Worm (Caenorhabditis elegans) whole organism, young adult: ENCODE measurements around the gene pod-1.

ENCODE experiments used
- B0261.1 ChIP-seq: sonication (generic microtip); optimal IDR thresholded peaks from 2 replicates; lab custom pipeline; 2016; ENCODE audit warnings: mild to moderate bottlenecking, missing genetic modification characterization, moderate library complexity, missing compliant biosample characterization
- C17E4.6 ChIP-seq: fragments of 200-800 bp; sonication (Bioruptor generic); IDR thresholded peaks from 2 replicates; pipeline ENCODE4 v1.3.6; 2022; ENCODE audit warnings: missing genetic modification reagents, missing genetic modification characterization, missing compliant biosample characterization
- D2030.7 ChIP-seq: fragments of 200-800 bp; sonication (Bioruptor generic); IDR thresholded peaks from 2 replicates; pipeline ENCODE4 v1.3.6; 2022; ENCODE audit warnings: missing genetic modification reagents, missing genetic modification characterization, missing compliant biosample characterization
- F22D6.2 ChIP-seq: sonication (generic microtip); optimal IDR thresholded peaks from 2 replicates; lab custom pipeline; 2016; ENCODE audit warnings: mild to moderate bottlenecking, missing genetic modification characterization, missing compliant biosample characterization
- F49E8.2 ChIP-seq: sonication (generic microtip); optimal IDR thresholded peaks from 3 replicates; lab custom pipeline; 2017; ENCODE audit warnings: missing genetic modification characterization, mild to moderate bottlenecking, missing compliant biosample characterization, antibody characterized with exemption, moderate library complexity; ENCODE audit not compliant: insufficient read depth
- attf-3 ChIP-seq: fragments of 200-800 bp; sonication (Bioruptor generic); conservative IDR thresholded peaks from 2 replicates; pipeline ENCODE4 v1.3.6; 2022; ENCODE audit warnings: missing genetic modification reagents, missing genetic modification characterization, missing compliant biosample characterization
- attf-5 ChIP-seq: fragments of 200-800 bp; sonication (Bioruptor generic); optimal IDR thresholded peaks from 2 replicates; lab custom pipeline; 2018; ENCODE audit warnings: mild to moderate bottlenecking, missing genetic modification characterization, missing compliant biosample characterization
- bed-1 ChIP-seq: fragments of 200-800 bp; sonication (Bioruptor generic); IDR thresholded peaks from 2 replicates; pipeline ENCODE4 v1.3.6; 2022; ENCODE audit warnings: missing genetic modification reagents, missing genetic modification characterization, missing compliant biosample characterization
- ceh-58 ChIP-seq: fragments of 200-800 bp; sonication (Bioruptor generic); IDR thresholded peaks from 2 replicates; pipeline ENCODE4 v1.3.6; 2022; ENCODE audit warnings: missing genetic modification characterization, missing compliant biosample characterization
- chd-7 ChIP-seq: sonication (generic microtip); optimal IDR thresholded peaks from 2 replicates; lab custom pipeline; 2016; ENCODE audit warnings: mild to moderate bottlenecking, missing genetic modification characterization, moderate library complexity, missing compliant biosample characterization
- egrh-3 ChIP-seq: fragments of 200-800 bp; sonication (Bioruptor generic); IDR thresholded peaks from 2 replicates; pipeline ENCODE4 v1.3.6; 2022; ENCODE audit warnings: missing genetic modification reagents, missing genetic modification characterization, missing compliant biosample characterization
- ekl-4 ChIP-seq: fragments of 200-800 bp; sonication (Bioruptor generic); IDR thresholded peaks from 2 replicates; pipeline ENCODE4 v1.3.6; 2022; ENCODE audit warnings: missing genetic modification reagents, missing genetic modification characterization, missing compliant biosample characterization
- gei-17 ChIP-seq: fragments of 200-800 bp; sonication (Bioruptor generic); optimal IDR thresholded peaks from 2 replicates; lab custom pipeline; 2018; ENCODE audit warnings: mild to moderate bottlenecking, missing genetic modification characterization, missing compliant biosample characterization
- hlh-12 ChIP-seq: sonication (generic microtip); optimal IDR thresholded peaks from 2 replicates; lab custom pipeline; 2016; ENCODE audit warnings: missing genetic modification characterization, missing compliant biosample characterization
- hlh-26 ChIP-seq: fragments of 200-800 bp; sonication (Bioruptor generic); conservative IDR thresholded peaks from 2 replicates; pipeline ENCODE4 v1.3.6; 2022; ENCODE audit warnings: missing genetic modification reagents, missing genetic modification characterization, missing compliant biosample characterization
- hmg-1.2 ChIP-seq: fragments of 200-800 bp; sonication (Bioruptor generic); IDR thresholded peaks from 2 replicates; pipeline ENCODE4 v1.3.6; 2022; ENCODE audit warnings: missing genetic modification reagents, missing genetic modification characterization, missing compliant biosample characterization
- let-526 ChIP-seq: fragments of 200-800 bp; sonication (Bioruptor generic); IDR thresholded peaks from 2 replicates; pipeline ENCODE4 v1.3.6; 2022; ENCODE audit warnings: missing genetic modification reagents, missing genetic modification characterization, missing compliant biosample characterization
- lir-1 ChIP-seq: fragments of 200-800 bp; sonication (Bioruptor generic); conservative IDR thresholded peaks from 2 replicates; pipeline ENCODE4 v1.3.6; 2022; ENCODE audit warnings: missing genetic modification reagents, missing genetic modification characterization, missing compliant biosample characterization
- lsy-27 ChIP-seq: sonication (generic microtip); optimal IDR thresholded peaks from 2 replicates; lab custom pipeline; 2017; ENCODE audit warnings: missing genetic modification characterization, mild to moderate bottlenecking, missing compliant biosample characterization, antibody characterized with exemption, missing genotype, borderline replicate concordance; ENCODE audit not compliant: insufficient read depth
- madf-10 ChIP-seq: sonication (generic microtip); optimal IDR thresholded peaks from 2 replicates; lab custom pipeline; 2016; ENCODE audit warnings: mild to moderate bottlenecking, missing genetic modification characterization, missing compliant biosample characterization
- madf-3 ChIP-seq: fragments of 200-800 bp; sonication (Bioruptor generic); IDR thresholded peaks from 2 replicates; pipeline ENCODE4 v1.3.6; 2022; ENCODE audit warnings: missing genetic modification reagents, missing genetic modification characterization, missing compliant biosample characterization
- mcd-1 ChIP-seq: fragments of 200-800 bp; sonication (Bioruptor generic); IDR thresholded peaks from 2 replicates; pipeline ENCODE4 v1.3.6; 2022; ENCODE audit warnings: missing genetic modification reagents, missing genetic modification characterization, missing compliant biosample characterization
- nfya-1 ChIP-seq: sonication (generic microtip); optimal IDR thresholded peaks from 2 replicates; lab custom pipeline; 2017; ENCODE audit warnings: antibody characterized with exemption, missing compliant biosample characterization, missing genetic modification characterization, borderline replicate concordance; ENCODE audit not compliant: insufficient read depth
- nhr-120 ChIP-seq: fragments of 200-800 bp; sonication (Bioruptor generic); IDR thresholded peaks from 2 replicates; pipeline ENCODE4 v1.3.6; 2022; ENCODE audit warnings: missing genetic modification characterization, missing compliant biosample characterization
- nhr-80 ChIP-seq: sonication (generic microtip); optimal IDR thresholded peaks from 2 replicates; lab custom pipeline; 2016; ENCODE audit warnings: missing genetic modification characterization, missing compliant biosample characterization
- rcor-1 ChIP-seq: fragments of 200-800 bp; sonication (Bioruptor generic); IDR thresholded peaks from 2 replicates; pipeline ENCODE4 v1.3.6; 2022; ENCODE audit warnings: missing genetic modification reagents, missing genetic modification characterization, missing compliant biosample characterization
- rec-8 ChIP-seq, 2 experiments: sonication (generic microtip); optimal IDR thresholded peaks; 2 replicates each; lab custom pipeline; 2016; ENCODE audit warnings: mild to moderate bottlenecking in 2 of 2, missing genetic modification characterization in 2 of 2, missing genetic modification reagents in 2 of 2, missing genotype in 2 of 2, missing biosample characterization in 1 of 2, missing compliant biosample characterization in 1 of 2, moderate library complexity in 1 of 2
- rpc-1 ChIP-seq, 2 experiments: fragments of 150-350 bp in 1 of 2; sonication (generic microtip) in 1 of 2; optimal IDR thresholded peaks; 2 replicates each; lab custom pipeline; 2014 to 2018; ENCODE audit warnings: missing biosample characterization in 1 of 2, missing genetic modification characterization in 1 of 2, missing genetic modification reagents in 1 of 2, missing genotype in 1 of 2
- zfh-2 ChIP-seq: fragments of 200-800 bp; sonication (Bioruptor generic); conservative IDR thresholded peaks from 2 replicates; pipeline ENCODE4 v1.3.6; 2022; ENCODE audit warnings: missing genetic modification reagents, missing genetic modification characterization, missing compliant biosample characterization
- ztf-26 ChIP-seq: sonication (generic microtip); optimal IDR thresholded peaks from 2 replicates; lab custom pipeline; 2017; ENCODE audit warnings: missing genetic modification characterization, missing compliant biosample characterization
- ztf-6 ChIP-seq: fragments of 200-800 bp; sonication (Bioruptor generic); IDR thresholded peaks from 2 replicates; pipeline ENCODE4 v1.3.6; 2022; ENCODE audit warnings: missing genetic modification reagents, missing genetic modification characterization, missing compliant biosample characterization

The pod-1 gene

DNA sequence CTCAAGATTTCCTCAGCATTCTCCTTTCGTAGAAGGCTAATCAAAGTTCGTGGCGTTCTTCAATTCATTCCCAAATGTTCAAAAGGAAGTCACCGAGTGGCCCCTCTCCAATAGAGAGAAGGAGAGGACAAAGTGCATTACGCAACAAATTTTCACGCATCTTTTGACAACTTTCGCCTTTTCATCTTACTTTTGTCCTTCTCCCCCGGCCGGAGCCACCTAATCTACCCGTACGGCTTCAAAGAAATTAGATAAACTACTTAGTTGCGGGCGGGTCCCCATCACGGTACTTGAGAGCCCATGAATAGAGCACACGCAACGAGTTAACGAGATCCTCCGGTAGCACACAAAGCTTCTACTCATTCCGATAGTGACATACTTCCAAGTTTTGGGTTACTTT is 2.8 kb upstream of the pod-1 start:
- TF ChIP-seq gei-17 = no peak
- no peak for TF ChIP-seq attf-3 (GFP tag; lab: Robert Waterston, UW)
- no peak for TF ChIP-seq rec-8 (tag; optimal IDR thresholded peaks at IDR 0.05; lab: Kevin White, UChicago)
- TF ChIP-seq nfya-1 (tag; lab: Kevin White, UChicago) = no peak
- TF ChIP-seq ekl-4 = 0 out of 2 replicates have a peak, but pooled peaks have one; percentile 13
- no peak for TF ChIP-seq F49E8.2

ce11 chrIII:13526191-13526590 is 2.3 kb upstream of the pod-1 start:
- TF ChIP-seq nhr-80 (tag; lab: Kevin White, UChicago) (peak; percentile 36), ztf-26 (tag; lab: Kevin White, UChicago) (no peak), madf-3 (GFP tag; lab: Robert Waterston, UW) (no peak), lir-1 (GFP tag; lab: Robert Waterston, UW) (no peak), madf-10 (tag; lab: Kevin White, UChicago) (no peak)

DNA sequence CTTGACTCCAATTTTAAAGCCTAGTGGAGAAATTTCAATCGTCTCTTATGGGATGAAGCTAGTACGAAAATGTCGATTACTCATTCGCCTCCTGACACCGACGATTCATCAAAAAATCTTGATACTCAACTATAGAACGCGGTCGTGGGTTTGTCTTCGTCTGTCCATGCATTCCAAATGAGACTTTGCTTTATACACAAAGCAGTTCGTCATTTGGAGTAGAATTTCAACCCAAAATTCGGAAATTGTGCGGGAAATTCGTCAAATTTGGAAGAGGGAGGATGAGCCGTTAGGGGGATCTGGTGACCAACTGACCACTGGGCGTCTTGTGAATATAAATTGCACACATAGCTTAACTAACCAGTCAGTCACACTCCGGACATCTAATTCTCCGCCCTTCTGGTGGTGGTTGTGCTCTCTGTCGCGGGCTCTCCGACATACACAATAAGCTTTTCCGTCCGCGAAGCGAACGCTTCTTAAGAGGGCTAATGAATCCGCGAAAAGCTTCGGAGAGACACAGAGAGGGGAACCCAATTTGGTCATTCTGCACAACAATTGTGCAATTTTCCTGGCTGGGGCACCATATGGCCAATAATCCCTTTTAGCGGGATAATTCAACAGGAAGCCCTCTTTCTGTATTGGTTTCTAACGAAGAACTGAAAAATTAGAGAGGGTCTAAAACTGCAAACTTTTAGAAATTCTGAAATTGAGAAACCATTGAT is 1.4 kb upstream of the pod-1 start:
- TF ChIP-seq rcor-1 (GFP tag; lab: Robert Waterston, UW) = no peak
- TF ChIP-seq hmg-1.2 (GFP tag; lab: Robert Waterston, UW) = no peak
- no peak for TF ChIP-seq zfh-2 (GFP tag; lab: Robert Waterston, UW)
- TF ChIP-seq attf-3 (GFP tag; lab: Robert Waterston, UW) = no peak
- no peak for TF ChIP-seq let-526 (GFP tag; lab: Robert Waterston, UW)
- TF ChIP-seq B0261.1 = no peak
- TF ChIP-seq nhr-80 (tag; lab: Kevin White, UChicago) = no peak

- TF ChIP-seq mcd-1 (GFP tag; lab: Robert Waterston, UW) (no peak), lsy-27 (no peak), hlh-26 (GFP tag; lab: Robert Waterston, UW) (no peak), egrh-3 (GFP tag; lab: Robert Waterston, UW) (peak; percentile 41; the same call in 1 of the 2 replicates), D2030.7 (no peak), ztf-6 (no peak), hlh-12 (tag; lab: Kevin White, UChicago) (no peak), C17E4.6 (GFP tag; lab: Robert Waterston, UW) (no peak), bed-1 (GFP tag; lab: Robert Waterston, UW) (0 out of 2 replicates have a peak, but pooled peaks have one; percentile 51), ceh-58 (GFP tag; lab: Robert Waterston, UW) (no peak), nhr-120 (GFP tag; lab: Robert Waterston, UW) (no peak), F22D6.2 (no peak), rpc-1 (optimal IDR thresholded peaks at IDR 0.05; lab: Kevin White, UChicago) (no peak), rpc-1 (tag; optimal IDR thresholded peaks at IDR 0.05; lab: Kevin White, UChicago) (no peak), zfh-2 (GFP tag; lab: Robert Waterston, UW) (peak; percentile 56), chd-7 (tag; lab: Kevin White, UChicago) (no peak), attf-5 (GFP tag; lab: Kevin White, UChicago) (no peak), gei-17 (no peak)
These were observed 5.5 kb downstream of the pod-1 start for ce11 chrIII:13518437-13518836.
